Fruit fly (Drosophila melanogaster) whole organism, wandering third instar larva: ENCODE results near the gene Or74a.

ENCODE experiments used
- Abd-B ChIP-seq: fragments of >200 bp; optimal IDR thresholded peaks from 2 replicates; lab custom pipeline; 2017; ENCODE audit warnings: missing biosample characterization, missing genetic modification characterization
- CG32264 ChIP-seq: fragments of 200-800 bp; sonication (Bioruptor generic); optimal IDR thresholded peaks from 2 replicates; lab custom pipeline; 2016; ENCODE audit warnings: missing biosample characterization, missing genetic modification characterization
- CG9705 ChIP-seq: fragments of 200-800 bp; sonication (Bioruptor generic); optimal IDR thresholded peaks from 2 replicates; lab custom pipeline; 2018; ENCODE audit warnings: missing biosample characterization, mild to moderate bottlenecking, missing genetic modification characterization
- Dif ChIP-seq: fragments of 200-275, 200-300 bp; sonication (Bioruptor generic); optimal IDR thresholded peaks from 2 replicates; lab custom pipeline; 2018; ENCODE audit warnings: missing biosample characterization, missing genetic modification characterization; ENCODE audit not compliant: partially characterized antibody
- GATAd ChIP-seq: sonication (Bioruptor generic); optimal IDR thresholded peaks from 2 replicates; lab custom pipeline; 2016; ENCODE audit warnings: missing biosample characterization, missing genetic modification characterization
- HLH106 ChIP-seq: fragments of 200-800 bp; optimal IDR thresholded peaks from 3 replicates; lab custom pipeline; 2019; ENCODE audit warnings: missing biosample characterization, mild to moderate bottlenecking, missing genetic modification characterization, moderate library complexity
- Hnf4 ChIP-seq: fragments of 200-800 bp; sonication (Bioruptor generic); optimal IDR thresholded peaks from 2 replicates; lab custom pipeline; 2016; ENCODE audit warnings: missing biosample characterization, mild to moderate bottlenecking, missing genetic modification characterization
- Hr78 ChIP-seq: fragments of >200 bp; optimal IDR thresholded peaks from 2 replicates; lab custom pipeline; 2017; ENCODE audit warnings: missing biosample characterization, missing genetic modification characterization
- Hr83 ChIP-seq: fragments of 200-300 bp; sonication (Bioruptor generic); optimal IDR thresholded peaks from 2 replicates; lab custom pipeline; 2016; ENCODE audit warnings: missing biosample characterization, mild to moderate bottlenecking, missing genetic modification characterization, moderate library complexity; ENCODE audit not compliant: poor library complexity, severe bottlenecking
- Jra ChIP-seq: sonication (Bioruptor generic); optimal IDR thresholded peaks from 2 replicates; lab custom pipeline; 2016; ENCODE audit warnings: missing biosample characterization, missing genetic modification characterization
- Mio ChIP-seq: sonication (Bioruptor generic); optimal IDR thresholded peaks from 2 replicates; lab custom pipeline; 2016; ENCODE audit warnings: missing biosample characterization, missing genetic modification characterization
- N ChIP-seq: fragments of >200 bp; optimal IDR thresholded peaks from 2 replicates; lab custom pipeline; 2018; ENCODE audit warnings: missing biosample characterization, missing external identifiers, missing genetic modification characterization
- Vsx2 ChIP-seq: fragments of 200-300, 225-300 bp; sonication (Bioruptor generic); optimal IDR thresholded peaks from 2 replicates; lab custom pipeline; 2018; ENCODE audit warnings: missing biosample characterization, missing genetic modification characterization; ENCODE audit not compliant: partially characterized antibody
- br ChIP-seq: fragments of 200-800 bp; sonication (Bioruptor generic); optimal IDR thresholded peaks from 2 replicates; lab custom pipeline; 2016; ENCODE audit warnings: missing biosample characterization, missing genetic modification characterization
- brk ChIP-seq: fragments of 200-800 bp; sonication (Bioruptor generic); optimal IDR thresholded peaks from 2 replicates; lab custom pipeline; 2016; ENCODE audit warnings: missing biosample characterization, mild to moderate bottlenecking, missing genetic modification characterization
- dl ChIP-seq, 2 experiments: fragments of 175-275, 200-275 bp in 1 of 2; fragments of 200-275 bp in 1 of 2; sonication (Bioruptor generic); optimal IDR thresholded peaks; lab custom pipeline; 2018; ENCODE audit warnings: mild to moderate bottlenecking in 2 of 2, missing biosample characterization in 2 of 2, missing genetic modification characterization in 2 of 2, moderate library complexity in 2 of 2; ENCODE audit not compliant: partially characterized antibody in 2 of 2, insufficient read depth in 1 of 2
- dmrt93B ChIP-seq: fragments of 200-800 bp; sonication (Bioruptor generic); optimal IDR thresholded peaks from 2 replicates; lab custom pipeline; 2018; ENCODE audit warnings: missing biosample characterization, mild to moderate bottlenecking, missing genetic modification characterization
- dsf ChIP-seq: sonication (Bioruptor generic); optimal IDR thresholded peaks from 2 replicates; lab custom pipeline; 2016; ENCODE audit warnings: missing biosample characterization, missing genetic modification characterization, borderline replicate concordance
- ey ChIP-seq: fragments of 200-800 bp; sonication (Bioruptor generic); optimal IDR thresholded peaks from 2 replicates; lab custom pipeline; 2016; ENCODE audit warnings: missing biosample characterization, missing genetic modification characterization
- foxo ChIP-seq, 2 experiments: fragments of 200-800 bp; sonication (Bioruptor generic); optimal IDR thresholded peaks; 2 replicates in 1 of 2; 3 replicates in 1 of 2; lab custom pipeline; 2016 to 2017; ENCODE audit warnings: missing biosample characterization in 2 of 2, missing genetic modification characterization in 2 of 2
- fru ChIP-seq: fragments of 200-800 bp; sonication (Bioruptor generic); optimal IDR thresholded peaks from 3 replicates; lab custom pipeline; 2016; ENCODE audit warnings: missing biosample characterization, mild to moderate bottlenecking, missing genetic modification characterization
- h ChIP-seq: fragments of 200-800 bp; sonication (Bioruptor generic); optimal IDR thresholded peaks from 3 replicates; lab custom pipeline; 2016; ENCODE audit warnings: missing biosample characterization, mild to moderate bottlenecking, missing genetic modification characterization
- jim ChIP-seq: fragments of 175-275, 200-325 bp; sonication (Bioruptor generic); optimal IDR thresholded peaks from 2 replicates; lab custom pipeline; 2016; ENCODE audit warnings: missing biosample characterization, mild to moderate bottlenecking, missing genetic modification characterization
- lola ChIP-seq: fragments of >200 bp; optimal IDR thresholded peaks from 2 replicates; lab custom pipeline; 2017; ENCODE audit warnings: missing biosample characterization, missing genetic modification characterization
- psq ChIP-seq: fragments of 200-800 bp; sonication (Bioruptor generic); optimal IDR thresholded peaks from 3 replicates; lab custom pipeline; 2017; ENCODE audit warnings: missing biosample characterization, mild to moderate bottlenecking, missing genetic modification characterization, moderate library complexity
- rgr ChIP-seq: fragments of 200-800 bp; sonication (Bioruptor generic); optimal IDR thresholded peaks from 3 replicates; lab custom pipeline; 2016; ENCODE audit warnings: missing biosample characterization, mild to moderate bottlenecking, missing genetic modification characterization
- sage ChIP-seq: fragments of 200-800 bp; sonication (Bioruptor generic); optimal IDR thresholded peaks from 2 replicates; lab custom pipeline; 2016; ENCODE audit warnings: missing biosample characterization, mild to moderate bottlenecking, missing genetic modification characterization
- sv ChIP-seq: fragments of 200-800 bp; sonication (Bioruptor generic); optimal IDR thresholded peaks from 3 replicates; lab custom pipeline; 2016; ENCODE audit warnings: missing biosample characterization, missing genetic modification characterization
- tai ChIP-seq: sonication (Bioruptor generic); optimal IDR thresholded peaks from 2 replicates; lab custom pipeline; 2016; ENCODE audit warnings: missing biosample characterization, missing genetic modification characterization
- usp ChIP-seq: fragments of >200 bp; optimal IDR thresholded peaks from 2 replicates; lab custom pipeline; 2017; ENCODE audit warnings: missing biosample characterization, missing genetic modification characterization

The Or74a gene

DNA sequence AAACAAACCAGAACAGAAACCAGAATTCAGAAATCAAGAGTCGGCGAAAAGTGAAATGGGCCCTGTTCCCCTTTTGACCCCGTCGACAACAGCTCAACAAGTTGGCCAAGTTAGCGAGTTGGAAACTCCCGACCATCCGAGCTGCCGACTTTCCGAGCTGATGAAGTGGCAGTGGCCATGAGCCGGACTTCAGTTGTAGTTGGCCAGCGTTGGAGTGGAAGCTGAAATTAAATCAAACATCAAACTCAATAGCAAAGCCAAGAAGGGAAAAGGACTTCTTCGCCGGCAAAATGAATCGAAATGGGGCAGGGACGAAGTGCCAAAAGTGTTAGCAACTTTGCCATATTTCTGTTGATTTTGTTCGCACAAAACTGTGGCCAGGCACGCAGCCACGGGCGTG, 6.4 kb downstream of the Or74a start, which contains the start of gene CG13724:
CG13724 (plus strand) TSS at position 301 of the 400 bp plus-strand sequence.
- no peak for TF ChIP-seq psq (GFP tag; lab: Kevin White, UChicago)
- no peak for TF ChIP-seq Hr78 (GFP tag; lab: Kevin White, UChicago)
- no peak for TF ChIP-seq ey (GFP tag; lab: Kevin White, UChicago)
- TF ChIP-seq rgr (GFP tag; lab: Kevin White, UChicago), result no peak
- TF ChIP-seq dmrt93B (GFP tag; lab: Kevin White, UChicago), result no peak
- no peak for TF ChIP-seq Jra
- no peak for TF ChIP-seq dl (GFP tag; optimal IDR thresholded peaks at IDR 0.05; lab: Kevin White, UChicago; ENCODE audit: insufficient read depth in 1 of 2, partially characterized antibody in 2 of 2)
- TF ChIP-seq Hr83 (GFP tag; lab: Kevin White, UChicago), result no peak
- TF ChIP-seq Mio (GFP tag; lab: Kevin White, UChicago), result no peak
- no peak for TF ChIP-seq foxo (GFP tag; optimal IDR thresholded peaks at IDR 0.05; lab: Kevin White, UChicago)
- TF ChIP-seq sage (GFP tag; lab: Kevin White, UChicago), result no peak
- no peak for TF ChIP-seq HLH106 (tag; lab: Kevin White, UChicago)
- no peak for TF ChIP-seq N (GFP tag; lab: Kevin White, UChicago)
- TF ChIP-seq CG9705 (GFP tag; lab: Kevin White, UChicago), result no peak

DNA sequence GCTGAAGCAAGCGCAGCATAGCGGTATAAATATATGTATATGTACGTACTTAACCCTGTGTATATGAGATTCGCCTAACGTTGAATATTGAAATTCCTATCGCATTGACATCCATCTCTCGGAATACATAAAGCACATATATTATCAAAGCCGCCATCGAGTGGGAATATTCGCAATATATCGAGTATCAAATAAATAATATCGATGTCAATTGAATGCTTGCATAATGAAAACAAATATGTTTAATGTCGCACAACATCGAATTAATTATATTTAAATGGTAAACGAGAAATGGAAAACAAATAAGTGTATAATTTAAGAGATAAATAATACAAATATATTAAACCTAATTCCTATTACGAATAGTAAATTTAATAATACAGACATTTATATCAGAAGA, 8.3 kb downstream of the Or74a start, which contains the start of gene ND-24L:
ND-24L (minus strand) TSS at position 101 of the 400 bp plus-strand sequence.
- no peak for TF ChIP-seq tai (GFP tag; lab: Kevin White, UChicago)
- no peak for TF ChIP-seq rgr (GFP tag; lab: Kevin White, UChicago)
- TF ChIP-seq foxo (GFP tag; optimal IDR thresholded peaks at IDR 0.05; lab: Kevin White, UChicago), result no peak
- TF ChIP-seq psq (GFP tag; lab: Kevin White, UChicago), result no peak
- no peak for TF ChIP-seq Dif
- TF ChIP-seq br (GFP tag; lab: Kevin White, UChicago), result no peak
- no peak for TF ChIP-seq N (GFP tag; lab: Kevin White, UChicago)
- no peak for TF ChIP-seq fru (GFP tag; lab: Kevin White, UChicago)
- no peak for TF ChIP-seq dsf (GFP tag; lab: Kevin White, UChicago)
- TF ChIP-seq usp, result no peak
- no peak for TF ChIP-seq HLH106 (tag; lab: Kevin White, UChicago)
- no peak for TF ChIP-seq jim (GFP tag; lab: Kevin White, UChicago)
- no peak for TF ChIP-seq ey (GFP tag; lab: Kevin White, UChicago)
- TF ChIP-seq Vsx2 (GFP tag; lab: Kevin White, UChicago), result no peak
- no peak for TF ChIP-seq CG9705 (GFP tag; lab: Kevin White, UChicago)
- no peak for TF ChIP-seq lola
- no peak for TF ChIP-seq CG32264
- no peak for TF ChIP-seq h
- TF ChIP-seq, all 38 proteins: peak for 0

DNA sequence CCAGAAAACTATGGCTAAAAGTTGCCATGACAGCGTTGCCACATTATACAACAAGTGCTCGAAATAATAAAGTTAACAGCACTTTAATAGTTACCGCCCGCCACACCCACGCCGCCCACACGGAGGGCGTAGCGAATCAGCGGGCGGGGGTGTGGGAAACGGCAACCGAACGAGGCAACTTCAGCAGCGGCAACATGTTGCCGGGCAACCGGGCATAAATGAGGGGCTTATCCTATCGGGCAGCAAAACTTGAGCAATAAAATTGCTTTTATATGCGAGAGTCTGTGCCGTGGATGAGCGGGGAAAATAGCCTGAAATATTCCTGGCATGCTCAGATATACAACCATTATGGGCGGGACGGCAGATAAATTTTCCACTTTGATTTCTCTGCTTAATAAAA, 12.7 kb downstream of the Or74a start:
- TF ChIP-seq Hr78 (GFP tag; lab: Kevin White, UChicago), result no peak
- TF ChIP-seq brk (GFP tag; lab: Kevin White, UChicago), result no peak
- TF ChIP-seq Hnf4 (GFP tag; lab: Kevin White, UChicago), result no peak
- TF ChIP-seq Mio (GFP tag; lab: Kevin White, UChicago), result no peak
- no peak for TF ChIP-seq N (GFP tag; lab: Kevin White, UChicago)
- TF ChIP-seq usp, result no peak

DNA sequence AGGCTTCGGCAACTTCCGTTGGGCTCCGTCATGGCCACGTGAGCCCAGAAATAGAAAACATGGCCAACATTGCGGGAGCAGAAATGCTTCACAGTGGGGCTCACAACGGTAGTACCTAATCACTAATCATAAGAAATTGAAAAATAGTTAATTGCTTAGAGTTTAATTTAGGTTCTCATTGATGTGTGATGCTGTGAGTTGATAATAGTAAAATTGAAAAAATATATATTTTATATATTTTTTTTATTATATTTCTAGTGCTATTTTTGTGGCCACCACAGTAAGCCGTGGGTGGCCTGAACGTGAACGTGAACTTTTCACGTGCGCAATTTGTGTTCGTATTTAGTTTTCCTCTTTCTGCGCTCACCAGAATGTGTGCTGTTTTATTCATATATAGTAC, 18.5 kb downstream of the Or74a start:
- TF ChIP-seq Hnf4 (GFP tag; lab: Kevin White, UChicago), result no peak
- TF ChIP-seq sv (GFP tag; lab: Kevin White, UChicago), result no peak
- no peak for TF ChIP-seq tai (GFP tag; lab: Kevin White, UChicago)
- TF ChIP-seq br (GFP tag; lab: Kevin White, UChicago), result no peak
- TF ChIP-seq brk (GFP tag; lab: Kevin White, UChicago), result no peak
- no peak for TF ChIP-seq fru (GFP tag; lab: Kevin White, UChicago)
- no peak for TF ChIP-seq CG32264
- TF ChIP-seq Jra, result no peak
- no peak for TF ChIP-seq jim (GFP tag; lab: Kevin White, UChicago)
- TF ChIP-seq sage (GFP tag; lab: Kevin White, UChicago), result no peak
- TF ChIP-seq Vsx2 (GFP tag; lab: Kevin White, UChicago), result no peak
- TF ChIP-seq Abd-B (GFP tag; lab: Kevin White, UChicago), result no peak
- TF ChIP-seq GATAd (GFP tag; lab: Kevin White, UChicago), result no peak
- no peak for TF ChIP-seq psq (GFP tag; lab: Kevin White, UChicago)
